Fruit fly (Drosophila melanogaster) whole organism, embryonic: ENCODE measurements around the gene Ts.
A peak's percentile ranks its signal among the peaks of the same experiment; 100 is the strongest.

Experiments used
- CG10147 ChIP-seq: fragments of 200-800 bp; sonication (Bioruptor generic); optimal IDR thresholded peaks from 2 replicates; lab custom pipeline; 2019; ENCODE audit warnings: missing biosample characterization, mild to moderate bottlenecking, missing genetic modification characterization, moderate library complexity
- CG10274 ChIP-seq: fragments of 200-800 bp; sonication (Bioruptor generic); optimal IDR thresholded peaks from 3 replicates; lab custom pipeline; 2017; ENCODE audit warnings: missing biosample characterization, mild to moderate bottlenecking, missing genetic modification characterization
- CG10321 ChIP-seq: fragments of 200-800 bp; sonication (Bioruptor generic); IDR thresholded peaks from 2 replicates; pipeline ENCODE4 v1.3.6; 2022; ENCODE audit warnings: missing biosample characterization, missing genetic modification characterization
- CG11085 ChIP-seq: fragments of 200-800 bp; sonication (Bioruptor generic); IDR thresholded peaks from 2 replicates; pipeline ENCODE4 v1.3.6; 2022; ENCODE audit warnings: missing biosample characterization, missing genetic modification characterization
- CG11504 ChIP-seq: fragments of 200-800 bp; sonication (Bioruptor generic); optimal IDR thresholded peaks from 3 replicates; lab custom pipeline; 2019; ENCODE audit warnings: missing biosample characterization, mild to moderate bottlenecking, missing genetic modification characterization, moderate library complexity
- CG11695 ChIP-seq: fragments of 200-800 bp; sonication (Bioruptor generic); IDR thresholded peaks from 3 replicates; pipeline ENCODE4 v1.3.6; 2022; ENCODE audit warnings: missing biosample characterization, missing genetic modification characterization
- CG12155 ChIP-seq: fragments of 200-800 bp; sonication (Bioruptor generic); optimal IDR thresholded peaks from 3 replicates; lab custom pipeline; 2016; ENCODE audit warnings: missing biosample characterization, missing genetic modification characterization
- CG12219 ChIP-seq: fragments of 200-800 bp; sonication (Bioruptor generic); optimal IDR thresholded peaks from 3 replicates; lab custom pipeline; 2018; ENCODE audit warnings: missing biosample characterization, mild to moderate bottlenecking, missing genetic modification characterization
- CG12659 ChIP-seq: fragments of 200-800 bp; sonication (Bioruptor generic); optimal IDR thresholded peaks from 3 replicates; lab custom pipeline; 2017; ENCODE audit warnings: mild to moderate bottlenecking, missing biosample characterization, missing genetic modification reagents, missing genetic modification characterization
- CG12942 ChIP-seq: fragments of 200-800 bp; sonication (Bioruptor generic); optimal IDR thresholded peaks from 3 replicates; lab custom pipeline; 2016; ENCODE audit warnings: missing biosample characterization, missing genetic modification characterization
- CG14014 ChIP-seq: fragments of 200-800 bp; sonication (Bioruptor generic); IDR thresholded peaks from 2 replicates; pipeline ENCODE4 v1.3.6; 2022; ENCODE audit warnings: missing biosample characterization, missing genetic modification characterization
- CG2129 ChIP-seq: fragments of 200-800 bp; sonication (Bioruptor generic); IDR thresholded peaks from 2 replicates; pipeline ENCODE4 v1.3.6; 2022; ENCODE audit warnings: missing biosample characterization, missing genetic modification characterization; ENCODE audit not compliant: partially characterized antibody
- CG3407 ChIP-seq: fragments of 200-800 bp; sonication (Bioruptor generic); optimal IDR thresholded peaks from 2 replicates; lab custom pipeline; 2018; ENCODE audit warnings: missing biosample characterization, mild to moderate bottlenecking, missing genetic modification characterization
- CG34224 ChIP-seq: fragments of 200-800 bp; sonication (Bioruptor generic); IDR thresholded peaks from 3 replicates; pipeline ENCODE4 v1.3.6; 2022; ENCODE audit warnings: missing biosample characterization, missing genetic modification characterization; ENCODE audit not compliant: partially characterized antibody
- CG4854 ChIP-seq: fragments of 200-800 bp; sonication (Bioruptor generic); optimal IDR thresholded peaks from 2 replicates; lab custom pipeline; 2016; ENCODE audit warnings: missing biosample characterization, missing genetic modification characterization, inconsistent platforms
- CG6254 ChIP-seq: fragments of 200-800 bp; sonication (Bioruptor generic); optimal IDR thresholded peaks from 3 replicates; lab custom pipeline; 2017; ENCODE audit warnings: mild to moderate bottlenecking, missing biosample characterization, missing genetic modification reagents, missing genetic modification characterization
- CG6683 ChIP-seq: fragments of 200-800 bp; sonication (Bioruptor generic); optimal IDR thresholded peaks from 2 replicates; lab custom pipeline; 2017; ENCODE audit warnings: missing biosample characterization, mild to moderate bottlenecking, missing genetic modification characterization, missing genetic modification reagents
- CG7745 ChIP-seq: fragments of 200-800 bp; sonication (Bioruptor generic); optimal IDR thresholded peaks from 2 replicates; lab custom pipeline; 2018; ENCODE audit warnings: missing biosample characterization, mild to moderate bottlenecking, missing genetic modification characterization, moderate library complexity
- CG7786 ChIP-seq: fragments of 200-800 bp; sonication (Bioruptor generic); optimal IDR thresholded peaks from 2 replicates; lab custom pipeline; 2016; ENCODE audit warnings: missing biosample characterization, missing genetic modification characterization
- CG9609 ChIP-seq: fragments of 200-800 bp; sonication (Bioruptor generic); optimal IDR thresholded peaks from 3 replicates; lab custom pipeline; 2016; ENCODE audit warnings: missing biosample characterization, missing genetic modification characterization
- CG9817 ChIP-seq: fragments of 200-800 bp; sonication (Bioruptor generic); optimal IDR thresholded peaks from 2 replicates; lab custom pipeline; 2018; ENCODE audit warnings: missing biosample characterization, mild to moderate bottlenecking, missing genetic modification characterization, moderate library complexity
- Eip74EF ChIP-seq, 2 experiments: fragments of 200-800 bp in 1 of 2; fragments of >200 bp in 1 of 2; sonication (Bioruptor generic) in 1 of 2; optimal IDR thresholded peaks; 2 replicates each; lab custom pipeline; 2017 to 2019; ENCODE audit warnings: missing biosample characterization in 2 of 2, missing genetic modification characterization in 2 of 2, mild to moderate bottlenecking in 1 of 2, moderate library complexity in 1 of 2
- Hey ChIP-seq: fragments of 200-800 bp; sonication (Bioruptor generic); optimal IDR thresholded peaks from 3 replicates; lab custom pipeline; 2018; ENCODE audit warnings: missing biosample characterization, mild to moderate bottlenecking, missing genetic modification characterization
- Hmr ChIP-seq: fragments of 200-800 bp; sonication (Bioruptor generic); optimal IDR thresholded peaks from 3 replicates; lab custom pipeline; 2017; ENCODE audit warnings: mild to moderate bottlenecking, missing biosample characterization, missing genetic modification reagents, missing genetic modification characterization
- Hr39 ChIP-seq: fragments of >200 bp; optimal IDR thresholded peaks from 2 replicates; lab custom pipeline; 2017
- Kr ChIP-seq: fragments of 200-800 bp; sonication (Bioruptor generic); optimal IDR thresholded peaks from 2 replicates; lab custom pipeline; 2017; ENCODE audit warnings: missing biosample characterization, mild to moderate bottlenecking, missing genetic modification characterization
- NC2α ChIP-seq: fragments of 200-800 bp; sonication (Bioruptor generic); optimal IDR thresholded peaks from 2 replicates; lab custom pipeline; 2016; ENCODE audit warnings: missing biosample characterization, missing genetic modification characterization
- Neu2 ChIP-seq: fragments of 200-800 bp; sonication (Bioruptor generic); optimal IDR thresholded peaks from 3 replicates; lab custom pipeline; 2016; ENCODE audit warnings: missing biosample characterization, missing genetic modification characterization, borderline replicate concordance
- Spps ChIP-seq: fragments of 200-800 bp; sonication (Bioruptor generic); optimal IDR thresholded peaks from 2 replicates; lab custom pipeline; 2018; ENCODE audit warnings: missing biosample characterization, mild to moderate bottlenecking, missing genetic modification characterization
- Sry-δ ChIP-seq: fragments of 200-800 bp; sonication (Bioruptor generic); optimal IDR thresholded peaks from 2 replicates; lab custom pipeline; 2016; ENCODE audit warnings: missing biosample characterization, missing genetic modification characterization
- Vsx1 ChIP-seq: fragments of 200-800 bp; sonication (Bioruptor generic); optimal IDR thresholded peaks from 2 replicates; lab custom pipeline; 2017; ENCODE audit warnings: missing biosample characterization, mild to moderate bottlenecking, missing genetic modification characterization, missing genetic modification reagents
- al ChIP-seq: fragments of 200-800 bp; sonication (Bioruptor generic); IDR thresholded peaks from 2 replicates; pipeline ENCODE4 v1.3.6; 2022; ENCODE audit warnings: missing biosample characterization, missing genetic modification characterization
- az2 ChIP-seq: fragments of 200-800 bp; sonication (Bioruptor generic); optimal IDR thresholded peaks from 3 replicates; lab custom pipeline; 2016; ENCODE audit warnings: missing biosample characterization, missing genetic modification characterization
- br ChIP-seq: fragments of >200 bp; optimal IDR thresholded peaks from 2 replicates; lab custom pipeline; 2017
- btn ChIP-seq: fragments of 200-800 bp; sonication (Bioruptor generic); optimal IDR thresholded peaks from 2 replicates; lab custom pipeline; 2016; ENCODE audit warnings: missing biosample characterization, missing genetic modification characterization
- chm ChIP-seq: fragments of 200-800 bp; sonication (Bioruptor generic); IDR thresholded peaks from 2 replicates; pipeline ENCODE4 v1.3.6; 2022; ENCODE audit warnings: missing biosample characterization, missing genetic modification characterization
- crc ChIP-seq: fragments of 200-800 bp; sonication (Bioruptor generic); optimal IDR thresholded peaks from 2 replicates; lab custom pipeline; 2016; ENCODE audit warnings: missing biosample characterization, missing genetic modification characterization
- gcm ChIP-seq: fragments of 200-800 bp; sonication (Bioruptor generic); optimal IDR thresholded peaks from 2 replicates; lab custom pipeline; 2019; ENCODE audit warnings: missing biosample characterization, mild to moderate bottlenecking, missing genetic modification characterization, moderate library complexity
- gcm2 ChIP-seq: fragments of 200-800 bp; sonication (Bioruptor generic); optimal IDR thresholded peaks from 2 replicates; lab custom pipeline; 2016; ENCODE audit warnings: missing biosample characterization, missing genetic modification characterization
- gt ChIP-seq: fragments of 200-800 bp; sonication (Bioruptor generic); IDR thresholded peaks from 2 replicates; pipeline ENCODE4 v1.3.6; 2022; ENCODE audit warnings: missing biosample characterization, missing genetic modification characterization
- jigr1 ChIP-seq: fragments of 200-800 bp; sonication (Bioruptor generic); IDR thresholded peaks from 3 replicates; pipeline ENCODE4 v1.3.6; 2022; ENCODE audit warnings: missing biosample characterization, missing genetic modification characterization
- lola ChIP-seq, 3 experiments: fragments of >200 bp in 2 of 3; fragments of 200-800 bp in 1 of 3; sonication (Bioruptor generic) in 1 of 3; optimal IDR thresholded peaks; 2 replicates each; lab custom pipeline; 2017 to 2019; ENCODE audit warnings: missing biosample characterization in 3 of 3, missing genetic modification characterization in 3 of 3, mild to moderate bottlenecking in 1 of 3, moderate library complexity in 1 of 3
- mam ChIP-seq: fragments of 200-800 bp; sonication (Bioruptor generic); optimal IDR thresholded peaks from 3 replicates; lab custom pipeline; 2016; ENCODE audit warnings: missing biosample characterization, missing genetic modification characterization
- mld ChIP-seq: fragments of 200-800 bp; sonication (Bioruptor generic); IDR thresholded peaks from 3 replicates; pipeline ENCODE4 v1.3.6; 2022; ENCODE audit warnings: missing biosample characterization, missing genetic modification characterization; ENCODE audit not compliant: partially characterized antibody
- nerfin-1 ChIP-seq: fragments of 200-800 bp; sonication (Bioruptor generic); optimal IDR thresholded peaks from 3 replicates; lab custom pipeline; 2019; ENCODE audit warnings: missing biosample characterization, mild to moderate bottlenecking, missing genetic modification characterization, moderate library complexity
- rib ChIP-seq: fragments of 200-800 bp; sonication (Bioruptor generic); IDR thresholded peaks from 2 replicates; pipeline ENCODE4 v1.3.6; 2022; ENCODE audit warnings: missing biosample characterization, missing genetic modification characterization
- sima ChIP-seq: fragments of 200-800 bp; sonication (Bioruptor generic); optimal IDR thresholded peaks from 2 replicates; lab custom pipeline; 2016; ENCODE audit warnings: missing biosample characterization, missing genetic modification characterization
- ssp ChIP-seq: fragments of 200-800 bp; sonication (Bioruptor generic); IDR thresholded peaks from 2 replicates; pipeline ENCODE4 v1.3.6; 2022; ENCODE audit warnings: missing biosample characterization, missing genetic modification characterization
- unc-4 ChIP-seq: fragments of 200-800 bp; sonication (Bioruptor generic); IDR thresholded peaks from 2 replicates; pipeline ENCODE4 v1.3.6; 2022; ENCODE audit warnings: missing biosample characterization, missing genetic modification characterization; ENCODE audit not compliant: partially characterized antibody
- unpg ChIP-seq: fragments of 200-800 bp; sonication (Bioruptor generic); optimal IDR thresholded peaks from 3 replicates; lab custom pipeline; 2018; ENCODE audit warnings: missing biosample characterization, mild to moderate bottlenecking, missing genetic modification characterization, moderate library complexity

Gene Ts

DNA sequence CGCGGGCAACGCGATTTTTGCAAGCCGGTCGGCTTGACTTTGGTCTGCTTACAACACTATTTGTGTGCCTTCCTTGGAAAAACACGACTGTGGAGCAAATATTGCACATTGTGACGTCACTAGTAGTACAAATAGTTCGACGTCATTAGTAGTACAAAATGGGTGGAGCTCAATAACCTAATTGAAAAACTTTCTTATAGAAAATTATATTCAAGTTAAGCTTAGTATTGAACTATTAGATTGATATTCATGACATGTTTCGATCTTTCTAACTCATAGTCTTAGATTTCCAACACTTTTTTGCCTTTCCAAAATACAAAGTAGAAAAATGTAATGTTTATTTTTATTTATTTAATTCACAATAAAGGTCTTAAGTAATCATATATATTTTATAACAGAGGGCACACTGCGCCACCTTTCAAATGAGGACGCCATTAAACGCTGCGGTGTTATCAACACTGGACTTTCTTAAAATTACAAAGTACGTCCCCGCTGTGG is 3.0 kb upstream of the Ts start, which contains the start of the genes Rrp1 and gammaTub23C (continued):
- peak; percentile 95 for TF ChIP-seq CG12659 (GFP tag; lab: Kevin White, UChicago)
- peak; percentile 52 for TF ChIP-seq CG6683 (GFP tag; lab: Kevin White, UChicago)
- TF ChIP-seq CG9609, result peak; percentile 77
- no peak for TF ChIP-seq Vsx1 (GFP tag; lab: Kevin White, UChicago)
- TF ChIP-seq Spps, result peak; percentile 70
- TF ChIP-seq unpg (GFP tag; lab: Kevin White, UChicago), result peak; percentile 82
- TF ChIP-seq chm (GFP tag; lab: Robert Waterston, UW), result 0 out of 2 replicates have a peak, but pooled peaks have one; percentile 12
- peak; percentile 76 for TF ChIP-seq CG10274 (GFP tag; lab: Kevin White, UChicago)
- peak; percentile 91 for TF ChIP-seq Hmr (GFP tag; lab: Kevin White, UChicago)
- TF ChIP-seq sima, result no peak
- peak; percentile 87 for TF ChIP-seq al (GFP tag; lab: Robert Waterston, UW)
- TF ChIP-seq CG11695, result peak; percentile 86
- TF ChIP-seq CG10147 (GFP tag; lab: Kevin White, UChicago), result peak; percentile 93
- TF ChIP-seq CG34224, result no peak
- no peak for TF ChIP-seq mld (GFP tag; lab: Robert Waterston, UW)
- no peak for TF ChIP-seq unc-4 (GFP tag; lab: Robert Waterston, UW)
- no peak for TF ChIP-seq crc (GFP tag; lab: Kevin White, UChicago)
- peak; percentile 55 for TF ChIP-seq gcm2
- peak; percentile 86 for TF ChIP-seq gcm (GFP tag; lab: Kevin White, UChicago)
- peak; percentile 40 for TF ChIP-seq Hey (tag; lab: Kevin White, UChicago)
- TF ChIP-seq ssp, result peak; percentile 80
- TF ChIP-seq rib (GFP tag; lab: Robert Waterston, UW), result peak; percentile 67; the same call in 1 of the 2 replicates
- no peak for TF ChIP-seq Hr39
- peak; percentile 63 for TF ChIP-seq CG7786 (GFP tag; lab: Kevin White, UChicago)
- TF ChIP-seq nerfin-1 (tag; lab: Kevin White, UChicago), result peak; percentile 89
- peak; percentile 91 for TF ChIP-seq CG11504 (tag; lab: Kevin White, UChicago)
- TF ChIP-seq CG9817 (tag; lab: Kevin White, UChicago), result peak; percentile 90
- peak; percentile 84 for TF ChIP-seq jigr1
- TF ChIP-seq CG4854 (GFP tag; lab: Kevin White, UChicago), result peak; percentile 76
- TF ChIP-seq btn (GFP tag; lab: Kevin White, UChicago), result no peak
- peak; percentile 74 for TF ChIP-seq CG14014 (GFP tag; lab: Robert Waterston, UW)
- peak; percentile 88 for TF ChIP-seq CG12942 (GFP tag; lab: Kevin White, UChicago)
- no peak for TF ChIP-seq CG7745 (tag; lab: Kevin White, UChicago)
- TF ChIP-seq CG6254 (GFP tag; lab: Kevin White, UChicago), result peak; percentile 77
- no peak for TF ChIP-seq Neu2 (GFP tag; lab: Kevin White, UChicago)
- TF ChIP-seq Sry-δ (GFP tag; lab: Kevin White, UChicago), result peak; percentile 70
- TF ChIP-seq CG3407 (GFP tag; lab: Kevin White, UChicago), result peak; percentile 84
- TF ChIP-seq mam, result peak; percentile 72
- peak; percentile 69 for TF ChIP-seq CG12219 (GFP tag; lab: Kevin White, UChicago)
- TF ChIP-seq CG11085 (GFP tag; lab: Robert Waterston, UW), result peak; percentile 77
- TF ChIP-seq NC2α (GFP tag; lab: Kevin White, UChicago), result no peak
- peak; percentile 89 for TF ChIP-seq CG12155
- TF ChIP-seq CG2129 (GFP tag; lab: Robert Waterston, UW), result no peak
- peak in 1 of 3 experiments; percentile 95 for TF ChIP-seq lola (GFP tag; optimal IDR thresholded peaks at IDR 0.05; lab: Kevin White, UChicago)
- TF ChIP-seq CG10321, result peak; percentile 28; the same call in 1 of the 2 replicates
- TF ChIP-seq br (lab: Kevin White, UChicago), result no peak
- TF ChIP-seq gt, result peak; percentile 47; the same call in 1 of the 2 replicates
- TF ChIP-seq Kr, result no peak
- TF ChIP-seq Eip74EF (GFP tag; optimal IDR thresholded peaks at IDR 0.05; lab: Kevin White, UChicago), result peak in 1 of 2 experiments; percentile 86
- peak; percentile 93 for TF ChIP-seq az2 (GFP tag; lab: Kevin White, UChicago)
